Worm (Caenorhabditis elegans): ENCODE results near the gene pxl-1.

pxl-1 gene

DNA sequence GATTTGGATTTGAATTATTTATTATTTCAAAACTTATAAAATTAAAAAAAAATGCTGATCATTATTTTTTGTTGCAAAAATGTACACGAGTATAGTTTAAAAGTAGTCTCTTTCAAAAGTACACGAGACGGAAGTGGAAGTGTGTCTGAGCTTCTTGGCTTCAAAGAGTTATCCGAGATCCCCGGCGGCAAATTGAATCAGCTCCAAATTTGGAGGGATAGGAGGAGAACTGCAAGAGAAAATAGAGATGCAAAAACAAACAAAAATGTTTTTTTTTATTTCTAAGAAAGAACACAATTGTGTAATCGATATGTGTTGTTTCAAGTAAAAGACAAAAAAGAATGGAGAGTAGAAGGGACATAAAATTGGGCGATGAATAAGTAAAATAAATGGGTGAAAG lies 6.7 kb upstream of the pxl-1 start:
- no peak for TF ChIP-seq nhr-237 (tag; optimal IDR thresholded peaks at IDR 0.05)
- TF ChIP-seq sma-3 (GFP tag; optimal IDR thresholded peaks at IDR 0.05): no peak
- TF ChIP-seq egl-27 (tag; optimal IDR thresholded peaks at IDR 0.05): no peak
- TF ChIP-seq dmd-4 (tag; optimal IDR thresholded peaks at IDR 0.05): no peak
- TF ChIP-seq mab-5 (tag; optimal IDR thresholded peaks at IDR 0.05): no peak
- TF ChIP-seq peb-1 (tag; optimal IDR thresholded peaks at IDR 0.05): no peak
- no peak for TF ChIP-seq F13H6.1 (tag; optimal IDR thresholded peaks at IDR 0.05)
- TF ChIP-seq elt-1 (tag; optimal IDR thresholded peaks at IDR 0.05): no peak
- TF ChIP-seq lin-11 (tag; optimal IDR thresholded peaks at IDR 0.05): no peak
- no peak for TF ChIP-seq lin-39 (tag; optimal IDR thresholded peaks at IDR 0.05)
- TF ChIP-seq ztf-4 (tag; optimal IDR thresholded peaks at IDR 0.05): no peak
- no peak for TF ChIP-seq aly-2 (tag; optimal IDR thresholded peaks at IDR 0.05)

DNA sequence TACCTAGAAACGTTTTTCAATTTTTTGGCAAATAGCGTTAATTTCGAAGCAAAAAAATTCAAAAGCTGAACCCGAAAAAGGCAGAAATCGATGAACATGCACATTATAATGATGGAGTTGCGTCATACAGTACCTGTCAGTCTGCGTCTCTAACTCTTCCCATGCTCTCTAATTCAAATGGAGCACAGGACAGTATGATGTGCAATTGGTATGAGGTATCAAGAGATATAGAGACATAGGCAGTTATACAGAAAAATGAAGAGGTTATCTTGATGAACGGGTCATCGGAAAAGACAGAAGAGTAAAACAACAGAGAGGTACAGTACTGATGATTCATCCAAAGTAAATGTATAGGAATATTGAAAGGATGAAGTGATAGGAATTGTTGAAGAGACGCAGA lies 4.9 kb upstream of the pxl-1 start:
- no peak for TF ChIP-seq ceh-82 (tag; optimal IDR thresholded peaks at IDR 0.05)
- TF ChIP-seq sma-9 (GFP tag; optimal IDR thresholded peaks at IDR 0.05): no peak
- no peak for TF ChIP-seq sma-9 (tag; optimal IDR thresholded peaks at IDR 0.05)
- TF ChIP-seq nhr-129 (tag; optimal IDR thresholded peaks at IDR 0.05): peak; percentile 77
- peak; percentile 69 for TF ChIP-seq fos-1 (tag; optimal IDR thresholded peaks at IDR 0.05)

DNA sequence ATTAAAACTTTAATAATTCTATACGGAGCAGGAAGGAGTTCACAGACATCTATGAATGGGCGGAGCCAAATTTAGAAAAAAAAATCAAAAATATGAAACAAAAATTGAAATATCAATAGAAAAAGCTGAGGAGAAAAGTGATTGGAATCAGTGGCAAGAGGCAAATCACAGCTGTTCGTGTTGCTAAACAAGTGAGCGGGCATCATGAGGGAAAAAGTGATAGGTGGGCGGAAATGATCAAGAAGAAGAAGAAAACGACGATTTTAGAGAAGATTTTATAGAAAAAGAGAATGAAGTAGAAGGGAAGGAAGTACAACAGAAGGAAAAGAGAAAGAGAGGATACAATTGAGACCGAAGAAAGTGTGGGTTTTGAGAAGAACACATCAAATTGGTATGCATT lies 2.8 kb upstream of the pxl-1 start:
- TF ChIP-seq alr-1 (tag; optimal IDR thresholded peaks at IDR 0.05) (no peak), crh-2 (tag; optimal IDR thresholded peaks at IDR 0.05) (no peak), unc-55 (GFP tag; optimal IDR thresholded peaks at IDR 0.05) (peak; percentile 23), nhr-129 (tag; optimal IDR thresholded peaks at IDR 0.05) (peak; percentile 7), F13H6.1 (tag; optimal IDR thresholded peaks at IDR 0.05) (peak; percentile 12), ama-1 (optimal IDR thresholded peaks at IDR 0.05) (no peak), nhr-23 (tag; optimal IDR thresholded peaks at IDR 0.05) (no peak), lsy-2 (tag; optimal IDR thresholded peaks at IDR 0.05) (peak in 1 of 2 experiments; percentile 15)

DNA sequence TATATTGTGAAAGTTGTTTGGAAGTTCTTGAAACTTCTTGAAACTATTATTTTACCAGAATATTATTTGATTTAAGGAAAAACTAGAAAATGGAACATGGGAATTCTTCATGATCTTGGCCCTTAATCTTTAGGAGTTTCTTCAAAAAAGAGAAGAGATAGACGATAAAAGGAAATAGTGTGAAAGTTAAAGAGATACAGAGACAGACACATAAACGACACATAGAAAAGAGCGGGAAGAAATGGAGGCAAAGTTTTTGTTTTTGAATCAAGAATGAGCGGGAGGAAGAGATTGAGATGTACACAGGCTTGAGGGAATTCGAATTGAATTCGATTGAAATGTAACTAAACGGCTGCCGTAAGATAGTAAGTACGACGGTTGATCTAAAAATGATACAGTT lies 1.7 kb upstream of the pxl-1 start:
- TF ChIP-seq nhr-25 (tag; optimal IDR thresholded peaks at IDR 0.05) (no peak), lsy-2 (tag; optimal IDR thresholded peaks at IDR 0.05) (peak in 1 of 2 experiments; percentile 9), alr-1 (tag; optimal IDR thresholded peaks at IDR 0.05) (no peak), fos-1 (tag; optimal IDR thresholded peaks at IDR 0.05) (no peak), F13H6.1 (tag; optimal IDR thresholded peaks at IDR 0.05) (no peak), nhr-77 (tag; optimal IDR thresholded peaks at IDR 0.05) (no peak), C34F6.9 (tag; optimal IDR thresholded peaks at IDR 0.05) (peak; percentile 42), nhr-129 (tag; optimal IDR thresholded peaks at IDR 0.05) (peak; percentile 17), nhr-237 (tag; optimal IDR thresholded peaks at IDR 0.05) (no peak), sem-4 (tag; optimal IDR thresholded peaks at IDR 0.05) (no peak), nhr-21 (tag; optimal IDR thresholded peaks at IDR 0.05) (no peak), unc-39 (tag; optimal IDR thresholded peaks at IDR 0.05) (no peak), peb-1 (tag; optimal IDR thresholded peaks at IDR 0.05) (no peak), ztf-4 (tag; optimal IDR thresholded peaks at IDR 0.05) (no peak), R02D3.7 (tag; optimal IDR thresholded peaks at IDR 0.05) (no peak), dmd-4 (tag; optimal IDR thresholded peaks at IDR 0.05) (no peak), unc-62 (GFP tag; optimal IDR thresholded peaks at IDR 0.05) (no peak), Y55F3AM.14 (GFP tag; optimal IDR thresholded peaks at IDR 0.05) (peak; percentile 61), unc-55 (GFP tag; optimal IDR thresholded peaks at IDR 0.05) (peak; percentile 30), mdl-1 (tag; optimal IDR thresholded peaks at IDR 0.05) (no peak), nhr-10 (tag; optimal IDR thresholded peaks at IDR 0.05) (no peak)

DNA sequence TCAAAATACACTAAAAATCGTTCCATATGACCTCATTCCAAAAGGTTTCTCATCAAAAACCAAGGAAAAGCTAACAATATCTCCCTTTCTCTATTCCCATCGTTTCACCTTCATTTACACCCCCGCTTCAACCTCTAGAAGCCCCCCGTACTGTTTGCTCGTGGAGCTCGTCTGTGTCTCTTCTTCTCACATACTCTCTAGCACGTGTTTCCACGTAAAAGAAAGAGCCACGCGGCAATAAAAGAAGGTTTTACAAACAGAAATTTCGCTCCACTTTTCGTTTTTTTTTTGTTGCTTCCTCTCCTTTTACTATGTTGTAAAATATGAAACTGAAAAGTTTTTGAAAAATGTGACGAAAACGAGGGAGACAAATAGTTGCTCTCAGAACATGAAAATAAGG lies 2.9 kb downstream of the pxl-1 start:
- TF ChIP-seq crh-2 (tag; optimal IDR thresholded peaks at IDR 0.05) (no peak), F13H6.1 (tag; optimal IDR thresholded peaks at IDR 0.05) (peak; percentile 31)

DNA sequence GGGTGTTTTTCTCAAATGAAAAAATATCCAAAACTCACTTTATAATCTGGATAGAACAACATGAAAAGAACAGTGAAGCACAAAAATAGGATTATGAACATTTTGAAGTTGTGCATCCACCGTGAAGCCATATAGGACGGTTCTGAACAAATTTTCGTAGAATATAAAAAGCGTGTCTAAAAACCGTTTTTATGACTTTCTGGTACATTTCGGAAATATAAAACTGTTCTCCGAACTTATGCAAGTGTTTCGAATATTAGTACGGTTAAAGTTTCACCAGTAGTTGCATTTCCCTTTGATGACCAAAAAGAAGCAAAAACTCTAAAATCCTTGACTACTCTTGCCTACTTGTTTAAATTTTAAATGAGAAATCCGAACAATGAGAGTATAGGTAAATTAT lies 7.1 kb downstream of the pxl-1 start, which contains the start of gene C28H8.8:
C28H8.8 (minus strand) TSS at position 101 of the 400 bp plus-strand sequence.
- no peak for TF ChIP-seq ztf-1 (GFP tag; conservative IDR thresholded peaks at IDR 0.05)
- no peak for TF ChIP-seq nhr-23 (tag; optimal IDR thresholded peaks at IDR 0.05)
- no peak for TF ChIP-seq elt-1 (tag; optimal IDR thresholded peaks at IDR 0.05)
- no peak for TF ChIP-seq ceh-82 (tag; optimal IDR thresholded peaks at IDR 0.05)
- no peak for TF ChIP-seq ztf-4 (tag; optimal IDR thresholded peaks at IDR 0.05)
- TF ChIP-seq ZK546.5 (tag; optimal IDR thresholded peaks at IDR 0.05): no peak
- TF ChIP-seq peb-1 (tag; optimal IDR thresholded peaks at IDR 0.05): no peak
- no peak for TF ChIP-seq Y55F3AM.14 (GFP tag; optimal IDR thresholded peaks at IDR 0.05)
- no peak for TF ChIP-seq nhr-25 (tag; optimal IDR thresholded peaks at IDR 0.05)
- no peak for TF ChIP-seq nhr-237 (tag; optimal IDR thresholded peaks at IDR 0.05)
- TF ChIP-seq nhr-129 (tag; optimal IDR thresholded peaks at IDR 0.05): no peak
- TF ChIP-seq F13H6.1 (tag; optimal IDR thresholded peaks at IDR 0.05): no peak
- TF ChIP-seq C34F6.9 (tag; optimal IDR thresholded peaks at IDR 0.05): no peak
- TF ChIP-seq ztf-11 (tag; optimal IDR thresholded peaks at IDR 0.05): no peak
- TF ChIP-seq nhr-21 (tag; optimal IDR thresholded peaks at IDR 0.05): no peak
- no peak for TF ChIP-seq unc-62 (GFP tag; optimal IDR thresholded peaks at IDR 0.05)
- TF ChIP-seq alr-1 (tag; optimal IDR thresholded peaks at IDR 0.05): no peak
- TF ChIP-seq nhr-12 (tag; optimal IDR thresholded peaks at IDR 0.05): no peak
- no peak for TF ChIP-seq zag-1 (tag; optimal IDR thresholded peaks at IDR 0.05)
- TF ChIP-seq lin-11 (tag; optimal IDR thresholded peaks at IDR 0.05): no peak
